Fruit fly (Drosophila melanogaster) whole organism, embryonic: ENCODE measurements around the gene Dpm3.
A peak's percentile ranks its signal among the peaks of the same experiment; 100 is the strongest.

ENCODE experiments used
- CG12236 ChIP-seq: fragments of 200-800 bp; sonication (Bioruptor generic); optimal IDR thresholded peaks from 2 replicates; lab custom pipeline; 2016; ENCODE audit warnings: missing biosample characterization, missing genetic modification characterization
- CG12659 ChIP-seq: fragments of 200-800 bp; sonication (Bioruptor generic); optimal IDR thresholded peaks from 3 replicates; lab custom pipeline; 2017; ENCODE audit warnings: mild to moderate bottlenecking, missing biosample characterization, missing genetic modification reagents, missing genetic modification characterization
- CG14014 ChIP-seq: fragments of 200-800 bp; sonication (Bioruptor generic); IDR thresholded peaks from 2 replicates; pipeline ENCODE4 v1.3.6; 2022; ENCODE audit warnings: missing biosample characterization, missing genetic modification characterization
- CG14050 ChIP-seq: fragments of 200-800 bp; sonication (Bioruptor generic); IDR thresholded peaks from 3 replicates; pipeline ENCODE4 v1.3.6; 2022; ENCODE audit warnings: missing biosample characterization, missing genetic modification characterization
- CG1647 ChIP-seq: fragments of 200-800 bp; sonication (Bioruptor generic); optimal IDR thresholded peaks from 3 replicates; lab custom pipeline; 2016; ENCODE audit warnings: missing biosample characterization, missing genetic modification characterization
- CG16779 ChIP-seq: fragments of 200-800 bp; sonication (Bioruptor generic); IDR thresholded peaks from 2 replicates; pipeline ENCODE4 v1.3.6; 2022; ENCODE audit warnings: missing biosample characterization, missing genetic modification characterization
- CG16863 ChIP-seq: fragments of 200-800 bp; sonication (Bioruptor generic); optimal IDR thresholded peaks from 3 replicates; lab custom pipeline; 2016; ENCODE audit warnings: missing biosample characterization, missing genetic modification characterization
- CG17361 ChIP-seq: fragments of 200-800 bp; sonication (Bioruptor generic); IDR thresholded peaks from 3 replicates; pipeline ENCODE4 v1.3.6; 2022; ENCODE audit warnings: missing biosample characterization, missing genetic modification characterization
- CG18262 ChIP-seq: fragments of 200-800 bp; optimal IDR thresholded peaks from 3 replicates; lab custom pipeline; 2019; ENCODE audit warnings: missing biosample characterization, mild to moderate bottlenecking, missing genetic modification characterization, moderate library complexity
- CG3281 ChIP-seq: fragments of 200-800 bp; sonication (Bioruptor generic); optimal IDR thresholded peaks from 3 replicates; lab custom pipeline; 2017; ENCODE audit warnings: missing biosample characterization, mild to moderate bottlenecking, missing genetic modification characterization
- CG3838 ChIP-seq: fragments of 200-800 bp; sonication (Bioruptor generic); optimal IDR thresholded peaks from 3 replicates; lab custom pipeline; 2016; ENCODE audit warnings: missing biosample characterization, missing genetic modification characterization
- CG43689 ChIP-seq: fragments of 200-800 bp; sonication (Bioruptor generic); IDR thresholded peaks from 2 replicates; pipeline ENCODE4 v1.3.6; 2022; ENCODE audit warnings: missing biosample characterization, missing genetic modification characterization
- CG4424 ChIP-seq: fragments of 200-800 bp; sonication (Bioruptor generic); optimal IDR thresholded peaks from 3 replicates; lab custom pipeline; 2016; ENCODE audit warnings: missing biosample characterization, missing genetic modification characterization
- CG4730 ChIP-seq: fragments of 200-800 bp; sonication (Bioruptor generic); IDR thresholded peaks from 2 replicates; pipeline ENCODE4 v1.3.6; 2022; ENCODE audit warnings: missing biosample characterization, missing genetic modification characterization
- CG7928 ChIP-seq: fragments of 200-800 bp; sonication (Bioruptor generic); optimal IDR thresholded peaks from 2 replicates; lab custom pipeline; 2017; ENCODE audit warnings: missing biosample characterization, mild to moderate bottlenecking, missing genetic modification characterization
- CG8290 ChIP-seq, 3 experiments: fragments of 200-800 bp; sonication (Bioruptor generic); optimal IDR thresholded peaks; 2 replicates each; lab custom pipeline; 2016 to 2019; ENCODE audit warnings: missing biosample characterization in 3 of 3, missing genetic modification characterization in 3 of 3, mild to moderate bottlenecking in 2 of 3, moderate library complexity in 1 of 3
- CG9797 ChIP-seq: fragments of 200-800 bp; sonication (Bioruptor generic); optimal IDR thresholded peaks from 3 replicates; lab custom pipeline; 2018; ENCODE audit warnings: missing biosample characterization, mild to moderate bottlenecking, missing genetic modification characterization
- Ets65A ChIP-seq: fragments of 200-800 bp; sonication (Bioruptor generic); peaks from one replicate; lab custom pipeline; 2016; ENCODE audit warnings: missing biosample characterization, missing genetic modification characterization
- Ets97D ChIP-seq: fragments of 200-800 bp; sonication (Bioruptor generic); optimal IDR thresholded peaks from 3 replicates; lab custom pipeline; 2016; ENCODE audit warnings: missing biosample characterization, missing genetic modification characterization
- Fer1 ChIP-seq: fragments of 200-800 bp; sonication (Bioruptor generic); optimal IDR thresholded peaks from 2 replicates; lab custom pipeline; 2017; ENCODE audit warnings: missing biosample characterization, mild to moderate bottlenecking, missing genetic modification characterization
- HHEX ChIP-seq: fragments of 200-800 bp; sonication (Bioruptor generic); optimal IDR thresholded peaks from 3 replicates; lab custom pipeline; 2017; ENCODE audit warnings: missing biosample characterization, mild to moderate bottlenecking, missing genetic modification characterization, missing genetic modification reagents
- HLH4C ChIP-seq: fragments of 200-800 bp; sonication (Bioruptor generic); IDR thresholded peaks from 3 replicates; pipeline ENCODE4 v1.3.6; 2022; ENCODE audit warnings: missing biosample characterization, missing genetic modification characterization; ENCODE audit not compliant: partially characterized antibody
- Hmx ChIP-seq: fragments of 200-800 bp; sonication (Bioruptor generic); optimal IDR thresholded peaks from 2 replicates; lab custom pipeline; 2016; ENCODE audit warnings: missing biosample characterization, missing genetic modification characterization
- Lpt ChIP-seq: fragments of >200 bp; optimal IDR thresholded peaks from 2 replicates; lab custom pipeline; 2018; ENCODE audit warnings: missing biosample characterization, missing genetic modification characterization
- Myb ChIP-seq: fragments of 200-800 bp; sonication (Bioruptor generic); optimal IDR thresholded peaks from 2 replicates; lab custom pipeline; 2016; ENCODE audit warnings: missing biosample characterization, missing genetic modification characterization
- Taf1 ChIP-seq: fragments of 200-800 bp; sonication (Bioruptor generic); IDR thresholded peaks from 2 replicates; pipeline ENCODE4 v1.3.6; 2022; ENCODE audit warnings: missing biosample characterization, missing genetic modification characterization
- cas ChIP-seq: fragments of 200-800 bp; sonication (Bioruptor generic); IDR thresholded peaks from 2 replicates; pipeline ENCODE4 v1.3.6; 2022; ENCODE audit warnings: missing biosample characterization, missing genetic modification characterization
- chm ChIP-seq: fragments of 200-800 bp; sonication (Bioruptor generic); IDR thresholded peaks from 2 replicates; pipeline ENCODE4 v1.3.6; 2022; ENCODE audit warnings: missing biosample characterization, missing genetic modification characterization
- croc ChIP-seq: fragments of 200-800 bp; sonication (Bioruptor generic); conservative IDR thresholded peaks from 3 replicates; pipeline ENCODE4 v1.3.6; 2022; ENCODE audit warnings: missing biosample characterization, missing genetic modification characterization
- da ChIP-seq: fragments of 200-800 bp; sonication (Bioruptor generic); optimal IDR thresholded peaks from 2 replicates; lab custom pipeline; 2016; ENCODE audit warnings: missing biosample characterization, missing genetic modification characterization
- dysf ChIP-seq: fragments of 200-800 bp; sonication (Bioruptor generic); IDR thresholded peaks from 3 replicates; pipeline ENCODE4 v1.3.6; 2022; ENCODE audit warnings: missing biosample characterization, missing genetic modification characterization
- fd102C ChIP-seq: fragments of 200-800 bp; sonication (Bioruptor generic); optimal IDR thresholded peaks from 2 replicates; lab custom pipeline; 2018; ENCODE audit warnings: missing biosample characterization, mild to moderate bottlenecking, missing genetic modification characterization, moderate library complexity
- gfzf ChIP-seq: fragments of 200-800 bp; sonication (Bioruptor generic); optimal IDR thresholded peaks from 2 replicates; lab custom pipeline; 2016; ENCODE audit warnings: missing biosample characterization, mild to moderate bottlenecking, missing genetic modification characterization, moderate library complexity
- gsb ChIP-seq: fragments of 200-800 bp; sonication (Bioruptor generic); IDR thresholded peaks from 2 replicates; pipeline ENCODE4 v1.3.6; 2022; ENCODE audit warnings: missing biosample characterization, missing genetic modification characterization
- insv ChIP-seq, 2 experiments: fragments of 200-800 bp; sonication (Bioruptor generic); optimal IDR thresholded peaks; 3 replicates each; lab custom pipeline; 2016 to 2018; ENCODE audit warnings: missing biosample characterization in 2 of 2, missing genetic modification characterization in 2 of 2
- jumu ChIP-seq: fragments of 200-800 bp; sonication (Bioruptor generic); optimal IDR thresholded peaks from 3 replicates; lab custom pipeline; 2016; ENCODE audit warnings: missing biosample characterization, missing genetic modification characterization
- kni ChIP-seq: fragments of 200-800 bp; sonication (Bioruptor generic); optimal IDR thresholded peaks from 3 replicates; lab custom pipeline; 2017; ENCODE audit warnings: mild to moderate bottlenecking, missing biosample characterization, missing genetic modification reagents, missing genetic modification characterization
- lilli ChIP-seq: fragments of 200-800 bp; sonication (Bioruptor generic); optimal IDR thresholded peaks from 3 replicates; lab custom pipeline; 2016; ENCODE audit warnings: missing biosample characterization, missing genetic modification characterization
- lola ChIP-seq, 3 experiments: fragments of >200 bp in 2 of 3; fragments of 200-800 bp in 1 of 3; sonication (Bioruptor generic) in 1 of 3; optimal IDR thresholded peaks; 2 replicates each; lab custom pipeline; 2017 to 2019; ENCODE audit warnings: missing biosample characterization in 3 of 3, missing genetic modification characterization in 3 of 3, mild to moderate bottlenecking in 1 of 3, moderate library complexity in 1 of 3
- pan ChIP-seq, 4 experiments: fragments of >200 bp in 3 of 4; fragments of 200-800 bp in 1 of 4; sonication (Bioruptor generic) in 1 of 4; optimal IDR thresholded peaks in 3 of 4; IDR thresholded peaks in 1 of 4; 2 replicates each; pipeline versions ENCODE4 v1.3.6 to Lab custom; 2017 to 2022; ENCODE audit warnings: missing biosample characterization in 2 of 4, missing genetic modification characterization in 2 of 4, mixed read lengths in 1 of 4
- pita ChIP-seq: fragments of 200-800 bp; sonication (Bioruptor generic); optimal IDR thresholded peaks from 2 replicates; lab custom pipeline; 2017; ENCODE audit warnings: missing biosample characterization, mild to moderate bottlenecking, missing genetic modification characterization
- sc ChIP-seq, 3 experiments: fragments of >200 bp in 2 of 3; fragments of 200-800 bp in 1 of 3; sonication (Bioruptor generic) in 1 of 3; optimal IDR thresholded peaks; 2 replicates in 2 of 3; 3 replicates in 1 of 3; lab custom pipeline; 2017; ENCODE audit warnings: mild to moderate bottlenecking in 1 of 3, missing biosample characterization in 1 of 3, missing genetic modification characterization in 1 of 3, missing genetic modification reagents in 1 of 3
- sens ChIP-seq: fragments of 200-800 bp; sonication (Bioruptor generic); peaks from one replicate; lab custom pipeline; 2016; ENCODE audit warnings: missing biosample characterization, missing genetic modification characterization
- slp2 ChIP-seq: fragments of 200-800 bp; sonication (Bioruptor generic); optimal IDR thresholded peaks from 2 replicates; lab custom pipeline; 2016; ENCODE audit warnings: missing biosample characterization, missing genetic modification characterization
- sob ChIP-seq: fragments of 200-800 bp; sonication (Bioruptor generic); IDR thresholded peaks from 2 replicates; pipeline ENCODE4 v1.3.6; 2022; ENCODE audit warnings: missing biosample characterization, missing genetic modification characterization
- sqz ChIP-seq: fragments of 200-800 bp; sonication (Bioruptor generic); optimal IDR thresholded peaks from 3 replicates; lab custom pipeline; 2018; ENCODE audit warnings: missing biosample characterization, mild to moderate bottlenecking, missing genetic modification characterization
- stwl ChIP-seq: fragments of 200-800 bp; sonication (Bioruptor generic); optimal IDR thresholded peaks from 3 replicates; lab custom pipeline; 2018; ENCODE audit warnings: missing biosample characterization, mild to moderate bottlenecking, missing genetic modification characterization, moderate library complexity
- tio ChIP-seq: fragments of 200-800 bp; sonication (Bioruptor generic); optimal IDR thresholded peaks from 2 replicates; lab custom pipeline; 2017; ENCODE audit warnings: missing biosample characterization, missing genetic modification characterization, inconsistent platforms
- toy ChIP-seq: fragments of 200-800 bp; sonication (Bioruptor generic); IDR thresholded peaks from 2 replicates; pipeline ENCODE4 v1.3.6; 2022; ENCODE audit warnings: missing biosample characterization, missing genetic modification characterization
- twi ChIP-seq: fragments of 200-800 bp; optimal IDR thresholded peaks from 2 replicates; lab custom pipeline; 2019; ENCODE audit warnings: missing biosample characterization, mild to moderate bottlenecking, missing genetic modification characterization, moderate library complexity
- z ChIP-seq: fragments of 200-800 bp; sonication (Bioruptor generic); IDR thresholded peaks from 3 replicates; pipeline ENCODE4 v1.3.6; 2022; ENCODE audit warnings: missing biosample characterization, missing genetic modification characterization

Dpm3 gene

DNA sequence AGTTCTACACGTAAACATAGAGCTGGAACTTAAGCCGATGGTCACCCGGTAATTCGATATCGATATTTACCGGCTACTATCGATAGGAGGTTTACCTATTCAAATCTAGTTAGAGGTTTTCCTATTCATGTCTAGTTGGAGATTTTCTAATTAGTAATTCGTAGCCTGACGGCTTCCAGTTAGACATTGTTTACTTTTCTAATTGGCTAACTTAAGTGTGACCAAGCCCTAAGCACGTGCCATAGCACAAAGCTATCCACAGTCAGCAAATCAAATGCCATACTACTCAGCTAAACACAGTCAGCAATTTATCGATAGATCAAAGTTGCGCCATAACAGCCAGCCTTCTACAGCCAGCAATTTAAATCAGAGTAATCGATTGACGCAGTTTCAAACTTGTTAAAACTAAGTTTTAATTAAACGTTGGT is at the start of gene Dpm3 (continued):
- no peak for TF ChIP-seq fd102C (GFP tag; lab: Kevin White, UChicago)
- TF ChIP-seq CG3281 (GFP tag; lab: Kevin White, UChicago): no peak
- TF ChIP-seq CG17361 (GFP tag; lab: Robert Waterston, UW): 0 out of 3 replicates have a peak, but pooled peaks have one; percentile 31
- TF ChIP-seq CG14050 (GFP tag; lab: Robert Waterston, UW): no peak
- no peak for TF ChIP-seq Taf1 (GFP tag; lab: Robert Waterston, UW)
- no peak for TF ChIP-seq Fer1 (GFP tag; lab: Kevin White, UChicago)
- no peak for TF ChIP-seq cas (GFP tag; lab: Robert Waterston, UW)
- no peak for TF ChIP-seq tio
- TF ChIP-seq Myb (GFP tag; lab: Kevin White, UChicago): peak; percentile 97
- TF ChIP-seq CG7928 (GFP tag; lab: Kevin White, UChicago): no peak
- no peak for TF ChIP-seq CG16779 (GFP tag; lab: Robert Waterston, UW)
- peak; percentile 72 for TF ChIP-seq CG8290 (GFP tag; optimal IDR thresholded peaks at IDR 0.05; lab: Kevin White, UChicago)
- TF ChIP-seq CG8290 (tag; optimal IDR thresholded peaks at IDR 0.05; lab: Kevin White, UChicago): no peak
- TF ChIP-seq stwl (tag; lab: Kevin White, UChicago): peak; percentile 96
- peak; percentile 9 for TF ChIP-seq CG18262 (tag; lab: Kevin White, UChicago)
- no peak for TF ChIP-seq CG14014
- TF ChIP-seq sob (GFP tag; lab: Robert Waterston, UW): peak; percentile 56
- TF ChIP-seq kni (GFP tag; lab: Kevin White, UChicago): no peak
- TF ChIP-seq gfzf: peak; percentile 65
- TF ChIP-seq CG9797 (GFP tag; lab: Kevin White, UChicago): peak; percentile 92
- no peak for TF ChIP-seq toy (GFP tag; lab: Robert Waterston, UW)
- peak; percentile 37 for TF ChIP-seq lilli (GFP tag; lab: Kevin White, UChicago)
- TF ChIP-seq jumu (GFP tag; lab: Kevin White, UChicago): peak; percentile 6
- TF ChIP-seq twi: no peak
- no peak for TF ChIP-seq z
- TF ChIP-seq Hmx: no peak
- no peak for TF ChIP-seq pan (optimal IDR thresholded peaks at IDR 0.05; lab: Kevin White, UChicago)
- TF ChIP-seq pan (GFP tag; optimal IDR thresholded peaks at IDR 0.05 in 1 of 2, IDR thresholded peaks at IDR 0.05 in 1 of 2): no peak
- TF ChIP-seq CG4730 (GFP tag; lab: Robert Waterston, UW): no peak
- no peak for TF ChIP-seq CG1647 (GFP tag; lab: Kevin White, UChicago)
- no peak for TF ChIP-seq HHEX
- TF ChIP-seq CG43689 (GFP tag; lab: Robert Waterston, UW): no peak
- TF ChIP-seq chm: no peak
- TF ChIP-seq CG3838 (GFP tag; lab: Kevin White, UChicago): no peak
- TF ChIP-seq da (GFP tag; lab: Kevin White, UChicago): no peak
- TF ChIP-seq sqz (GFP tag; lab: Kevin White, UChicago): no peak
- TF ChIP-seq pita: peak; percentile 17
- peak; percentile 78 for TF ChIP-seq Ets97D (GFP tag; lab: Kevin White, UChicago)
- peak; percentile 86 for TF ChIP-seq sens (GFP tag; lab: Kevin White, UChicago)
- TF ChIP-seq HLH4C (GFP tag; lab: Robert Waterston, UW): peak; percentile 92
- no peak for TF ChIP-seq Lpt (GFP tag; lab: Kevin White, UChicago)
- no peak for TF ChIP-seq lola (GFP tag; optimal IDR thresholded peaks at IDR 0.05; lab: Kevin White, UChicago)
- no peak for TF ChIP-seq CG16863 (GFP tag; lab: Kevin White, UChicago)
- no peak for TF ChIP-seq sc (optimal IDR thresholded peaks at IDR 0.05; lab: Kevin White, UChicago)
- TF ChIP-seq sc (GFP tag; optimal IDR thresholded peaks at IDR 0.05; lab: Kevin White, UChicago): no peak
- peak; percentile 100 for TF ChIP-seq insv (GFP tag; optimal IDR thresholded peaks at IDR 0.05; lab: Kevin White, UChicago)
- no peak for TF ChIP-seq CG4424
- peak; percentile 22 for TF ChIP-seq slp2 (GFP tag; lab: Kevin White, UChicago)
- TF ChIP-seq dysf (GFP tag; lab: Robert Waterston, UW): no peak
- TF ChIP-seq CG12236: peak; percentile 21
- peak; percentile 98 for TF ChIP-seq Ets65A (GFP tag; lab: Kevin White, UChicago)
- peak; percentile 85 for TF ChIP-seq CG12659
- TF ChIP-seq gsb (GFP tag; lab: Robert Waterston, UW): no peak
- no peak for TF ChIP-seq croc (GFP tag; lab: Robert Waterston, UW)
